Worm (Caenorhabditis elegans) whole organism, L2 larva: ENCODE results near the gene Y54G2A.57.

Experiments used
- ama-1 ChIP-seq: fragments of 150-350 bp; optimal IDR thresholded peaks from 2 replicates; lab custom pipeline; 2018; ENCODE audit warnings: inconsistent platforms
- ceh-82 ChIP-seq: fragments of 150-350 bp; optimal IDR thresholded peaks from 2 replicates; lab custom pipeline; 2014; ENCODE audit warnings: missing biosample characterization, missing genetic modification characterization
- lin-11 ChIP-seq: fragments of 150-350 bp; sonication (generic microtip); optimal IDR thresholded peaks from 2 replicates; lab custom pipeline; 2014; ENCODE audit warnings: missing biosample characterization, missing genetic modification characterization, inconsistent platforms, mixed read lengths
- mab-5 ChIP-seq: fragments of 150-350 bp; optimal IDR thresholded peaks from 2 replicates; lab custom pipeline; 2014; ENCODE audit warnings: missing biosample characterization, missing genetic modification characterization
- nhr-10 ChIP-seq: sonication (generic microtip); optimal IDR thresholded peaks from 2 replicates; lab custom pipeline; 2017; ENCODE audit warnings: missing biosample characterization, missing genetic modification characterization
- nhr-11 ChIP-seq: fragments of 150-350 bp; optimal IDR thresholded peaks from 2 replicates; lab custom pipeline; 2014; ENCODE audit warnings: missing biosample characterization, missing genetic modification characterization
- nhr-21 ChIP-seq: fragments of 150-350 bp; optimal IDR thresholded peaks from 2 replicates; lab custom pipeline; 2014; ENCODE audit warnings: missing biosample characterization, missing genetic modification characterization
- nhr-23 ChIP-seq: fragments of 150-350 bp; optimal IDR thresholded peaks from 2 replicates; lab custom pipeline; 2014; ENCODE audit warnings: missing biosample characterization, missing genetic modification reagents, missing genetic modification characterization
- peb-1 ChIP-seq: fragments of 150-350 bp; optimal IDR thresholded peaks from 2 replicates; lab custom pipeline; 2014; ENCODE audit warnings: missing biosample characterization, missing genetic modification characterization
- ztf-11 ChIP-seq: sonication (generic microtip); optimal IDR thresholded peaks from 2 replicates; lab custom pipeline; 2017; ENCODE audit warnings: missing biosample characterization, missing genetic modification characterization

DNA sequence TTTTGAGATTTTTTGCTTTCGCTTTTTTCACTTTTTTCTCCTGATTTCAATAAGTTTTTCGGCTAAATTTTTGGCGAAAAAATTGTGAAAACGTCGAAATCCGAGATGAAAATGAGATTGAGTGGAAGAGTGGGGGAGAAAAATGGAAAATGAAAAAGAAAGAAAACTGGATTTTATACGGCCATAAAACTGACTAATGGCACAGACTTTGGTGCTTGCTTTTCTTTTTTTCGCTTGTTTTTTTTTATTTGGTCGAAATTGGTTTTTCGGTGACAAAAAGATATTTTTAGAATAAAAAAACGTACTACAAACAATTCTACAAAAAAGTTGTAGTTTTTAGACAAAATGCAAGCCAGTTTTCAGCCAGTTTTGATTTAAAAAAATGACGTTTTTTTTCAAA lies 33.1 kb downstream of the Y54G2A.57 start:
- TF ChIP-seq ama-1 (lab: Kevin White, UChicago) (no peak), nhr-23 (tag; lab: Kevin White, UChicago) (no peak), peb-1 (no peak), nhr-10 (tag; lab: Kevin White, UChicago) (no peak), nhr-21 (tag; lab: Kevin White, UChicago) (no peak), ztf-11 (tag; lab: Kevin White, UChicago) (no peak), mab-5 (tag; lab: Kevin White, UChicago) (no peak), lin-11 (tag; lab: Kevin White, UChicago) (no peak), nhr-11 (tag; lab: Kevin White, UChicago) (no peak), ceh-82 (tag; lab: Kevin White, UChicago) (no peak)
